Fruit fly (Drosophila melanogaster): ENCODE measurements around the gene CG32756.

The CG32756 gene

dm6 chrX:5916494-5917309 lies 28.8 kb upstream of the CG32756 start, which contains the start of the genes Shmt and CG3726 (continued):
- TF ChIP-seq CG3065 (GFP tag; optimal IDR thresholded peaks at IDR 0.05) (no peak), CG13296 (GFP tag; optimal IDR thresholded peaks at IDR 0.05) (peak; percentile 43), CG9797 (GFP tag; optimal IDR thresholded peaks at IDR 0.05) (no peak), abd-A (tag; optimal IDR thresholded peaks at IDR 0.05) (no peak), Xrp1 (GFP tag; IDR thresholded peaks at IDR 0.05) (no peak), CG9215 (GFP tag; IDR thresholded peaks at IDR 0.05) (no peak), grau (tag; optimal IDR thresholded peaks at IDR 0.05) (peak; percentile 11), CG12769 (tag; optimal IDR thresholded peaks at IDR 0.05) (peak; percentile 49), Lim3 (GFP tag; IDR thresholded peaks at IDR 0.05) (no peak), Ravus (GFP tag; IDR thresholded peaks at IDR 0.05) (no peak), CG12155 (GFP tag; optimal IDR thresholded peaks at IDR 0.05) (no peak), CG32767 (GFP tag; IDR thresholded peaks at IDR 0.05) (no peak), CG30403 (GFP tag; optimal IDR thresholded peaks at IDR 0.05) (no peak), Dfd (GFP tag; optimal IDR thresholded peaks at IDR 0.05) (no peak), jumu (GFP tag; optimal IDR thresholded peaks at IDR 0.05) (no peak), CG42726 (GFP tag; IDR thresholded peaks at IDR 0.05; ENCODE audit: partially characterized antibody) (no peak), CG14860 (GFP tag; IDR thresholded peaks at IDR 0.05; ENCODE audit: partially characterized antibody) (no peak), CG9727 (GFP tag; optimal IDR thresholded peaks at IDR 0.05) (no peak), lilli (GFP tag; optimal IDR thresholded peaks at IDR 0.05) (no peak), CG12942 (GFP tag; optimal IDR thresholded peaks at IDR 0.05) (no peak), Eip74EF (GFP tag; optimal IDR thresholded peaks at IDR 0.05) (no peak), Rx (GFP tag; IDR thresholded peaks at IDR 0.05) (no peak), CG15514 (GFP tag; optimal IDR thresholded peaks at IDR 0.05) (peak; percentile 45), knrl (GFP tag; IDR thresholded peaks at IDR 0.05; ENCODE audit: partially characterized antibody) (no peak), Stat92E (GFP tag; optimal IDR thresholded peaks at IDR 0.05) (peak in 1 of 3 experiments; percentile 36), MBD-R2 (GFP tag; IDR thresholded peaks at IDR 0.05) (peak; percentile 22), CG11398 (GFP tag; optimal IDR thresholded peaks at IDR 0.05) (no peak), CG8478 (optimal IDR thresholded peaks at IDR 0.05) (no peak), CG2678 (tag; optimal IDR thresholded peaks at IDR 0.05) (peak; percentile 10), CG3281 (GFP tag; optimal IDR thresholded peaks at IDR 0.05) (no peak), her (GFP tag; optimal IDR thresholded peaks at IDR 0.05) (peak; percentile 37), luna (GFP tag; optimal IDR thresholded peaks at IDR 0.05) (no peak), Nf-YC (tag; optimal IDR thresholded peaks at IDR 0.05) (peak; percentile 3), CG17385 (GFP tag; optimal IDR thresholded peaks at IDR 0.05) (no peak), CoRest (tag; optimal IDR thresholded peaks at IDR 0.05) (peak; percentile 4), fu2 (GFP tag; optimal IDR thresholded peaks at IDR 0.05) (no peak), Side (GFP tag; optimal IDR thresholded peaks at IDR 0.05) (no peak), CG9876 (GFP tag; optimal IDR thresholded peaks at IDR 0.05) (no peak), p53 (GFP tag; optimal IDR thresholded peaks at IDR 0.05) (no peak), CG3838 (GFP tag; optimal IDR thresholded peaks at IDR 0.05) (no peak), nerfin-1 (tag; optimal IDR thresholded peaks at IDR 0.05) (no peak), tio (GFP tag; optimal IDR thresholded peaks at IDR 0.05) (no peak), lola (GFP tag; optimal IDR thresholded peaks at IDR 0.05) (no peak), gem (tag; optimal IDR thresholded peaks at IDR 0.05) (no peak), dimm (GFP tag; IDR thresholded peaks at IDR 0.05) (no peak), mirr (GFP tag; optimal IDR thresholded peaks at IDR 0.05) (no peak), hbn (GFP tag; IDR thresholded peaks at IDR 0.05; ENCODE audit: partially characterized antibody) (0 out of 2 replicates have a peak, but pooled peaks have one; percentile 20), CG5180 (GFP tag; optimal IDR thresholded peaks at IDR 0.05) (no peak), schlank (tag; optimal IDR thresholded peaks at IDR 0.05) (no peak)
